Worm (Caenorhabditis elegans) whole organism, young adult: ENCODE measurements around the gene pde-3.
"Not testable (repeated sequence)": the region's sequence is repeated elsewhere in the genome, so short reads cannot be mapped to it uniquely, and the experiment has no call there.

Source experiments
- K12H6.12 ChIP-seq: fragments of 200-800 bp; sonication (Bioruptor generic); optimal IDR thresholded peaks from 2 replicates; lab custom pipeline; 2018; ENCODE audit warnings: mild to moderate bottlenecking, missing genetic modification characterization, missing compliant biosample characterization
- Y53G8AR.9 ChIP-seq: fragments of 200-800 bp; sonication (Bioruptor generic); conservative IDR thresholded peaks from 2 replicates; pipeline ENCODE4 v1.3.6; 2022; ENCODE audit warnings: missing genetic modification reagents, missing genetic modification characterization, missing compliant biosample characterization
- Y79H2A.3 ChIP-seq: fragments of 200-800 bp; sonication (Bioruptor generic); conservative IDR thresholded peaks from 2 replicates; pipeline ENCODE4 v1.3.6; 2022; ENCODE audit warnings: missing genetic modification reagents, missing genetic modification characterization, missing compliant biosample characterization
- Y95B8A.8 ChIP-seq: fragments of 200-800 bp; sonication (Bioruptor generic); IDR thresholded peaks from 2 replicates; pipeline ENCODE4 v1.3.6; 2022; ENCODE audit warnings: missing genetic modification reagents, missing genetic modification characterization, missing compliant biosample characterization
- ZK185.1 ChIP-seq: sonication (generic microtip); optimal IDR thresholded peaks from 2 replicates; lab custom pipeline; 2016; ENCODE audit warnings: mild to moderate bottlenecking, missing genetic modification characterization, missing compliant biosample characterization; ENCODE audit not compliant: poor library complexity, severe bottlenecking
- aptf-2 ChIP-seq: fragments of 200-800 bp; sonication (Bioruptor generic); conservative IDR thresholded peaks from 2 replicates; pipeline ENCODE4 v1.3.6; 2022; ENCODE audit warnings: missing genetic modification reagents, missing genetic modification characterization, missing compliant biosample characterization
- aptf-3 ChIP-seq: fragments of 200-800 bp; sonication (Bioruptor generic); IDR thresholded peaks from 2 replicates; pipeline ENCODE4 v1.3.6; 2022; ENCODE audit warnings: missing genetic modification characterization, missing compliant biosample characterization
- bed-2 ChIP-seq: fragments of 200-800 bp; sonication (Bioruptor generic); IDR thresholded peaks from 2 replicates; pipeline ENCODE4 v1.3.6; 2022; ENCODE audit warnings: missing genetic modification reagents, missing genetic modification characterization, missing compliant biosample characterization
- ccch-3 ChIP-seq: fragments of 200-800 bp; sonication (Bioruptor generic); optimal IDR thresholded peaks from 2 replicates; lab custom pipeline; 2018; ENCODE audit warnings: mild to moderate bottlenecking, missing genetic modification characterization, missing compliant biosample characterization
- ceh-100 ChIP-seq: fragments of 200-800 bp; sonication (Bioruptor generic); IDR thresholded peaks from 2 replicates; pipeline ENCODE4 v1.3.6; 2022; ENCODE audit warnings: missing genetic modification reagents, missing genetic modification characterization, missing compliant biosample characterization
- chd-7 ChIP-seq: sonication (generic microtip); optimal IDR thresholded peaks from 2 replicates; lab custom pipeline; 2016; ENCODE audit warnings: mild to moderate bottlenecking, missing genetic modification characterization, moderate library complexity, missing compliant biosample characterization
- fkh-3 ChIP-seq: sonication (generic microtip); optimal IDR thresholded peaks from 2 replicates; lab custom pipeline; 2016; ENCODE audit warnings: mild to moderate bottlenecking, missing genetic modification characterization, missing compliant biosample characterization
- him-1 ChIP-seq: sonication (generic microtip); optimal IDR thresholded peaks from 2 replicates; lab custom pipeline; 2016; ENCODE audit warnings: missing genotype, missing genetic modification reagents, missing genetic modification characterization, missing compliant biosample characterization
- hsf-1 ChIP-seq: fragments of 200-800 bp; sonication (Bioruptor generic); IDR thresholded peaks from 2 replicates; pipeline ENCODE4 v1.3.6; 2022; ENCODE audit warnings: missing genetic modification reagents, missing genetic modification characterization, missing compliant biosample characterization
- lin-26 ChIP-seq: fragments of 200-800 bp; sonication (Bioruptor generic); IDR thresholded peaks from 2 replicates; pipeline ENCODE4 v1.3.6; 2022; ENCODE audit warnings: missing genetic modification reagents, missing genetic modification characterization, missing compliant biosample characterization
- madf-8 ChIP-seq: fragments of 200-800 bp; sonication (Bioruptor generic); conservative IDR thresholded peaks from 2 replicates; pipeline ENCODE4 v1.3.6; 2022; ENCODE audit warnings: missing genetic modification reagents, missing genetic modification characterization, missing compliant biosample characterization
- nhr-120 ChIP-seq: fragments of 200-800 bp; sonication (Bioruptor generic); IDR thresholded peaks from 2 replicates; pipeline ENCODE4 v1.3.6; 2022; ENCODE audit warnings: missing genetic modification characterization, missing compliant biosample characterization
- nhr-80 ChIP-seq: sonication (generic microtip); optimal IDR thresholded peaks from 2 replicates; lab custom pipeline; 2016; ENCODE audit warnings: missing genetic modification characterization, missing compliant biosample characterization
- rec-8 ChIP-seq, 2 experiments: sonication (generic microtip); optimal IDR thresholded peaks; 2 replicates each; lab custom pipeline; 2016; ENCODE audit warnings: mild to moderate bottlenecking in 2 of 2, missing genetic modification characterization in 2 of 2, missing genetic modification reagents in 2 of 2, missing genotype in 2 of 2, missing biosample characterization in 1 of 2, missing compliant biosample characterization in 1 of 2, moderate library complexity in 1 of 2
- repo-1 ChIP-seq: sonication (generic microtip); optimal IDR thresholded peaks from 2 replicates; lab custom pipeline; 2017; ENCODE audit warnings: mild to moderate bottlenecking, missing genetic modification characterization, missing compliant biosample characterization
- sdz-38 ChIP-seq: sonication (generic microtip); optimal IDR thresholded peaks from 2 replicates; lab custom pipeline; 2016; ENCODE audit warnings: missing genotype, missing genetic modification characterization, missing compliant biosample characterization
- tbp1 ChIP-seq: fragments of 200-800 bp; sonication (Bioruptor generic); optimal IDR thresholded peaks from 2 replicates; lab custom pipeline; 2018; ENCODE audit warnings: mild to moderate bottlenecking, missing genetic modification characterization, missing compliant biosample characterization
- zim-3 ChIP-seq: sonication (generic microtip); optimal IDR thresholded peaks from 2 replicates; lab custom pipeline; 2017; ENCODE audit warnings: mild to moderate bottlenecking, missing genetic modification characterization, moderate library complexity, missing compliant biosample characterization
- ztf-18 ChIP-seq: sonication (generic microtip); optimal IDR thresholded peaks from 2 replicates; lab custom pipeline; 2016; ENCODE audit warnings: missing genotype, mild to moderate bottlenecking, missing genetic modification characterization, missing compliant biosample characterization
- ztf-3 ChIP-seq: fragments of 200-800 bp; sonication (Bioruptor generic); optimal IDR thresholded peaks from 2 replicates; lab custom pipeline; 2018; ENCODE audit warnings: mild to moderate bottlenecking, missing genetic modification characterization, missing compliant biosample characterization
- ztf-6 ChIP-seq: fragments of 200-800 bp; sonication (Bioruptor generic); IDR thresholded peaks from 2 replicates; pipeline ENCODE4 v1.3.6; 2022; ENCODE audit warnings: missing genetic modification reagents, missing genetic modification characterization, missing compliant biosample characterization

Gene pde-3

DNA sequence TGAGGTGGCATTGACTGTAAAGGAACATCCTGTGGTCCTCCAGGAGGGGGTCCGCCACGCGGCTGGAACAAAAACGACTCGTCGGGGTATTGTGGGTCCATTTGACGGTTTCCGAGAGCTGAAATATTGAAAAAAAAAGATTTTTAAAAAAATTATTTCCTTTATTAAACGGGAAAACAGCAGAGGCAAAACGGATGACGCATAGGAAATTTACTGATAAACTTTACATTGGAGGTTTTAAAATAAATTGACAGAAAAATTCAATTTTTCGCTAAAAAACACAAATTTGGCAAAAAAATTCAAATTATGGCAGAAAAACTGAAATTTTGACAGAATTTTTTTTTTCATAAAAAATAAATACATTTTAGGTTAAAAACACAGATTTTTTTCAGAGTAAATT is 64.4 kb downstream of the pde-3 start, which contains the start of gene Y53F4B.5:
Gene Y53F4B.5 (minus strand): TSS at position 101 of the 400 bp plus-strand sequence.
- TF ChIP-seq ccch-3 (no peak), him-1 (tag; lab: Kevin White, UChicago) (no peak), bed-2 (GFP tag; lab: Robert Waterston, UW) (no peak), nhr-120 (GFP tag; lab: Robert Waterston, UW) (no peak), ztf-6 (no peak), ceh-100 (GFP tag; lab: Robert Waterston, UW) (no peak), lin-26 (GFP tag; lab: Robert Waterston, UW) (no peak), aptf-2 (no peak), zim-3 (tag; lab: Kevin White, UChicago) (no peak), madf-8 (no peak), aptf-3 (GFP tag; lab: Robert Waterston, UW) (no peak), tbp1 (no peak), repo-1 (tag; lab: Kevin White, UChicago) (no peak), fkh-3 (no peak), nhr-80 (tag; lab: Kevin White, UChicago) (no peak), K12H6.12 (no peak), ztf-18 (tag; lab: Kevin White, UChicago) (no peak), rec-8 (tag; optimal IDR thresholded peaks at IDR 0.05; lab: Kevin White, UChicago) (no peak), Y53G8AR.9 (GFP tag; lab: Robert Waterston, UW) (no peak)

DNA sequence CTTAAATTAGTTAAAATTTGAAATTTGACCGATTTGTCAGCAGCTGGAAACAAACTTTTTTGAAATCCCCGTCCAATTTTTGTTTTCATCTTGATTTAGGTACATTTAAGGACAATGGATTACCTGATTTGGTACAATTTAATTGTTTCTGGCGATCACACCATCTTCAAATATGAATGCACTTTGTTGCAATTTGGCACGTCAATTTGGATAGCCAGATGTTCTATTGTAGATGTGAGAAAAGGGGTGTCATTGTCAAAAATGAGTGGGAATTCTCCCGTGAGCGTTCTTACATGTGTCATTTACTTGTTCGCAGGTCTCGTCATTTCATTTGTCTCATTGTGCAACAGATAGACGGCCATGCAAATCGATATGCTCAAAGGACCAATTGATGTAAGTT is 68.7 kb downstream of the pde-3 start, which contains the start of gene Y53F4B.43:
Gene Y53F4B.43 (plus strand): TSS at position 301 of the 400 bp plus-strand sequence.
- not testable (repeated sequence) for TF ChIP-seq ZK185.1 (tag; lab: Kevin White, UChicago); ztf-3 (GFP tag; lab: Kevin White, UChicago); chd-7 (tag; lab: Kevin White, UChicago)

DNA sequence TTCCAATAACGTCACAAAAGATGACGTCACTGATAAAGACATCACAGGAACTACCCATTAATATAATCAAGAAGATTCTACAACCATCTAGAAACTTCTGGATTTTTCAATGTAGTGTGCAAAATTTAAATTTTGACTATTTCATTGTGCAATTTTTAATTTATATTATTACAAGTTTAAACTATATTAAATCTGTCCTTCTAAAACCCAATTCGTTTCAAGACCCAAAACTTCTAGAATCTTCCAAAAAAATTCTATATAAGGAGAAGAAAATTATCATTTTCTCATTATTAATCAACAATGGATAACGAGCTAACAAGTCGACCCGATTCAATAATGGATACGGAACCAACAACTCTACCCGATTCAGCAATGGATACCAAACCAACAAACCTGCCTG is 73.1 kb downstream of the pde-3 start, which contains the start of gene Y53F4B.7:
Gene Y53F4B.7 (plus strand): TSS at position 301 of the 400 bp plus-strand sequence.
- not testable (repeated sequence) for TF ChIP-seq sdz-38; Y95B8A.8 (GFP tag; lab: Robert Waterston, UW); Y79H2A.3 (GFP tag; lab: Robert Waterston, UW)
- TF ChIP-seq, all 124 proteins: peak for 0; not testable (repeated sequence) for 124

DNA sequence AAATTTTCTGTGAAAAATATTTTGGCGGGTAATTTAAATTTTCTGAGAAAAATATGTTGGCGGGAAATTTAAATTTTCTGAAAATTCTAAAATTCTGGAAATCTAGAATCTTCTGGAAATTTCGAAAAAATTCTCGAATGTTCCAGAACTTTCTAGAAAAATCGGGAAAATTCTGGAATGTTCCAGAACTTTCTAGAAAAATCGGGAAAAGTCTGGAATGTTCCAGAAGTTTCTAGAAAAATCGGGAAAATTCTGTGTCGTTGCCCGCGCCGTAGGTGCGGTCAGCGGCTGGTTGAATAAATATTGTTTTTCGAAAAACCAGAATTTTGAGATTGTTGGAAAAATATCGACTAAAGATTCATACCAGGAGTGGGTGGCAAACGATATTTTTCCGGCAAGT is 81.5 kb downstream of the pde-3 start:
- TF ChIP-seq hsf-1 (GFP tag; lab: Robert Waterston, UW) = peak; percentile 94
